Worm (Caenorhabditis elegans): ENCODE measurements around the gene F47B10.4.

DNA sequence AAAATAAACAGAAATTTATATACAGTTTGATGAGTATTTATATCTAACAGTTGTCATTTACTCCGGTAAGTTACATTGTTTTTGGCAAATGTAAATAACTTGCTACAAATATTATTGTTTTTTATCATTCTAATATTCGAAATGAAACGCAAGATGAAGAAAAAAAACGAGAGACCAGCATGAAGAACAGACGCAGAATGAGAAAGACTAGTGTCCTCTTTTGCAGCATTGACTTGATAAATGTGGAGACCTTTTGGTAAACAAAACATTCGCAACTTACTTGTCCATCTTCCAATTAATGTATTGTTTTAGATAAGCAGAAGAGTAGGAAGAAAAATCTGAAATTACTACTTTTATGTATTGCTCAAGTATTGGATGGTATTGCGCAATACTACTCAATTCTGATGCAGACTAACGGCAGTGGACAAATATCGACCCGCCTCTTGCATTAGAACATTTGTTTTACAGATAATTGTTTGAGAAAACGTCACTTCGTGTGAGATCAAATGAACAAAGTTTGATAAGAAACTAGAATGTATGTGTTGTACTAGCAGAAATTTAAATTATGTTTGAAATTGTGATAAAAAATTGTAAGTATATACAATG, 13.8 kb upstream of the F47B10.4 start, which contains the start of gene pgp-6:
- TF ChIP-seq flt-1 (GFP tag; IDR thresholded peaks at IDR 0.05) (no peak), ama-1 (optimal IDR thresholded peaks at IDR 0.05) (no peak), pes-1 (GFP tag; IDR thresholded peaks at IDR 0.05) (no peak), aly-1 (tag; optimal IDR thresholded peaks at IDR 0.05) (no peak)
